Worm (Caenorhabditis elegans): ENCODE results near the gene EGAP1.1.

- TF ChIP-seq unc-120 (tag; optimal IDR thresholded peaks at IDR 0.05; ENCODE audit: poor library complexity, severe bottlenecking) (peak; percentile 29), mab-5 (tag; optimal IDR thresholded peaks at IDR 0.05) (no peak), nhr-28 (tag; optimal IDR thresholded peaks at IDR 0.05) (no peak), unc-62 (GFP tag; optimal IDR thresholded peaks at IDR 0.05) (peak; percentile 16), nhr-237 (tag; optimal IDR thresholded peaks at IDR 0.05) (no peak), nhr-76 (tag; optimal IDR thresholded peaks at IDR 0.05) (no peak), snpc-4 (tag; optimal IDR thresholded peaks at IDR 0.05) (no peak), ztf-11 (tag; optimal IDR thresholded peaks at IDR 0.05) (no peak), flh-1 (GFP tag; optimal IDR thresholded peaks at IDR 0.05) (no peak), cnd-1 (tag; optimal IDR thresholded peaks at IDR 0.05) (no peak), pha-4 (tag; optimal IDR thresholded peaks at IDR 0.05) (no peak), elt-3 (tag; optimal IDR thresholded peaks at IDR 0.05) (no peak)
Observed at ce11 chrIII:5949817-5950216, 12.8 kb upstream of the EGAP1.1 start.
